Worm (Caenorhabditis elegans): ENCODE data around the gene kgb-2.

The kgb-2 gene

ce11 chrIV:3636528-3637129 lies 30.0 kb downstream of the kgb-2 start, which contains the start of gene madf-9 (continued):
- peak; percentile 58; the same call in 1 of the 2 replicates for TF ChIP-seq pbrm-1 (GFP tag; IDR thresholded peaks at IDR 0.05)
- peak; percentile 57 for TF ChIP-seq mel-28 (tag; optimal IDR thresholded peaks at IDR 0.05; ENCODE audit: borderline replicate concordance)
- peak; percentile 53 for TF ChIP-seq ceh-27 (GFP tag; optimal IDR thresholded peaks at IDR 0.05)
- TF ChIP-seq lin-40 (tag; optimal IDR thresholded peaks at IDR 0.05) = peak; percentile 70
- TF ChIP-seq rcor-1 (GFP tag; IDR thresholded peaks at IDR 0.05) = 0 out of 2 replicates have a peak, but pooled peaks have one; percentile 13
- peak; percentile 6; the same call in 1 of the 2 replicates for TF ChIP-seq C17E4.6 (GFP tag; IDR thresholded peaks at IDR 0.05)
- TF ChIP-seq Y53G8AR.9 (GFP tag; conservative IDR thresholded peaks at IDR 0.05) = no peak
- peak; percentile 47 for TF ChIP-seq ztf-26 (tag; optimal IDR thresholded peaks at IDR 0.05)
- peak; percentile 73 for TF ChIP-seq mcd-1 (GFP tag; IDR thresholded peaks at IDR 0.05)
- TF ChIP-seq K11D2.4 (GFP tag; IDR thresholded peaks at IDR 0.05) = peak; percentile 48; the same call in 1 of the 2 replicates
- no peak for TF ChIP-seq efl-1 (GFP tag; optimal IDR thresholded peaks at IDR 0.05)
- TF ChIP-seq zfh-2 (GFP tag; conservative IDR thresholded peaks at IDR 0.05) = peak; percentile 99
- peak; percentile 15 for TF ChIP-seq ceh-79 (tag; optimal IDR thresholded peaks at IDR 0.05)
- TF ChIP-seq ceh-100 (GFP tag; IDR thresholded peaks at IDR 0.05) = peak; percentile 15; the same call in 1 of the 2 replicates
- no peak for TF ChIP-seq F57C9.4 (tag; optimal IDR thresholded peaks at IDR 0.05)
- TF ChIP-seq snpc-4 (GFP tag; optimal IDR thresholded peaks at IDR 0.05) = no peak
- TF ChIP-seq snpc-4 (tag; optimal IDR thresholded peaks at IDR 0.05) = peak in 2 of 4 experiments; percentile 42 to 55
- TF ChIP-seq nfyb-1 (GFP tag; IDR thresholded peaks at IDR 0.05) = peak; percentile 76
- peak; percentile 76; the same call in 1 of the 2 replicates for TF ChIP-seq dox-1 (GFP tag; IDR thresholded peaks at IDR 0.05)
- TF ChIP-seq cebp-1 (GFP tag; IDR thresholded peaks at IDR 0.05) = no peak
- peak; percentile 83 for TF ChIP-seq cebp-1 (tag; optimal IDR thresholded peaks at IDR 0.05)
- TF ChIP-seq F52B5.7 (tag; optimal IDR thresholded peaks at IDR 0.05) = peak; percentile 10
- TF ChIP-seq hmg-1.2 (GFP tag; IDR thresholded peaks at IDR 0.05) = peak; percentile 75
- peak; percentile 23 for TF ChIP-seq ztf-18 (tag; optimal IDR thresholded peaks at IDR 0.05)

DNA sequence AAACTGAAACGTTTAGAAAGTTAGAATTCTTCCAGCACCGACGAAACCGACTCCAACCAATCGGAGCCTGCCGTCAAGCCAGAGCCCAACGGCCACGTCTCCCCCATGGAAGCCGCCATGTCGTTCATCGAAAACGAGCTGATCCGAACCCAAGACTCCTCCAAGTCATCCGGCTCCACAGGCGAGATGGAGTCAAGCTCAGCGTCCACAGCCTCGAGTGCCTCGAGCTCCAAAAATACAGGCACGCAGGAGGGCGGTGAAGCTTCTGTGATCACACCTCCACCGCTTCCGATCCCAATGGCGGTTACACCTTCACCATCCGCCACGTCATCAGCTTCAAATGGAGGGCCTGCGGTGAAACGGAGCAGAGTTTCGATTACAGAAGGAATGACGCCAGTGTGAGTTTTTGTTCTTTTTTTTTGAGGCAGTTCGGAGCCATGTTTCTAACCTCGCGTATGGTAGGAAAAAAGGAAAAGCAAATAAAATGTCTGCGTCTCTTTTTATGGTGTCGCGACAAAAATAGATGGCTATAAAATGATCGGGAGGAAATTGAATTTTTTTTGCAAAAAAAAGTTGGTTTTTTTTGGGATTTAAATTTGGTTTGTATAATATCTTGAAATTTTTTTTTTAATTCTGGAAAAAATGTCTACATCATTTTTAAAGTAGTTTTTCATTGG lies 31.8 kb downstream of the kgb-2 start:
- TF ChIP-seq F52B5.7 (tag; optimal IDR thresholded peaks at IDR 0.05) = no peak
- TF ChIP-seq K12H6.12 (tag; optimal IDR thresholded peaks at IDR 0.05) = no peak
- TF ChIP-seq nhr-90 (tag; optimal IDR thresholded peaks at IDR 0.05) = no peak
- TF ChIP-seq attf-5 (GFP tag; optimal IDR thresholded peaks at IDR 0.05) = no peak
- no peak for TF ChIP-seq sea-2 (GFP tag; IDR thresholded peaks at IDR 0.05)
- no peak for TF ChIP-seq cebp-1 (GFP tag; IDR thresholded peaks at IDR 0.05)
- no peak for TF ChIP-seq cebp-1 (tag; optimal IDR thresholded peaks at IDR 0.05)
- no peak for TF ChIP-seq B0019.2 (GFP tag; conservative IDR thresholded peaks at IDR 0.05)
- TF ChIP-seq F57C9.4 (tag; optimal IDR thresholded peaks at IDR 0.05) = no peak
- TF ChIP-seq tbp1 (GFP tag; optimal IDR thresholded peaks at IDR 0.05) = no peak
- TF ChIP-seq egrh-3 (GFP tag; IDR thresholded peaks at IDR 0.05) = peak; percentile 35; the same call in 1 of the 2 replicates
- TF ChIP-seq F37B4.10 (GFP tag; IDR thresholded peaks at IDR 0.05) = no peak
- TF ChIP-seq madf-6 (GFP tag; IDR thresholded peaks at IDR 0.05) = no peak
- peak; percentile 90 for TF ChIP-seq zfh-2 (GFP tag; conservative IDR thresholded peaks at IDR 0.05)

DNA sequence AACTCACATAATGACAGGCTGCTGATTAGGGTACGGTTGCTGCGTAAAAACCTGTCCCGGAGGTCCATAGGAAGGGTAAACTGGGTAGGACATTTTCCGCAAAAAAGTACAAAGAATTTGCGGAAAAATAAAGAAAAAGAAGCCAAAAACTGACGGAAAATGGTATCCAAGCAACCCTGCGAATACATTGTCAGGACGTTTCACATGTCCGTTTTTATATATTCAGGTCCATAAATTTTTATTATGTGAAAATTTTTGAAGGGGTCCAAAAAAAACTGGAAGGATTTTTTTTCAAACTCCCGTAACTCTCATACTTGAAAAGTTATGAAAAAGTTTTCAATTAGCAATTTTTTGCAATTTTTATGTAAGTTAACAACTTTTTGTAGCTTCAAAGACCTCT lies 35.6 kb downstream of the kgb-2 start, which contains the start of gene CC8.3:
TSS of gene CC8.3 (minus strand) at position 101 of the 400 bp plus-strand sequence.
- TF ChIP-seq Y53G8AR.9 (GFP tag; conservative IDR thresholded peaks at IDR 0.05) = no peak
- TF ChIP-seq F37B4.10 (GFP tag; IDR thresholded peaks at IDR 0.05) = no peak
- no peak for TF ChIP-seq mxl-1 (tag; optimal IDR thresholded peaks at IDR 0.05)
- no peak for TF ChIP-seq F57A8.1 (GFP tag; optimal IDR thresholded peaks at IDR 0.05)
- TF ChIP-seq tbx-9 (tag; optimal IDR thresholded peaks at IDR 0.05; ENCODE audit: borderline replicate concordance) = no peak
- no peak for TF ChIP-seq Y56A3A.18 (GFP tag; IDR thresholded peaks at IDR 0.05)
- TF ChIP-seq F52B5.7 (tag; optimal IDR thresholded peaks at IDR 0.05) = no peak
- TF ChIP-seq gei-17 (GFP tag; optimal IDR thresholded peaks at IDR 0.05) = no peak
- no peak for TF ChIP-seq F57C9.4 (tag; optimal IDR thresholded peaks at IDR 0.05)

Measured in whole organism, young adult.